Fruit fly (Drosophila melanogaster) whole organism, embryonic: ENCODE results near the gene hob.

Experiments used
- Elba2 ChIP-seq: fragments of 200-800 bp; sonication (Bioruptor generic); optimal IDR thresholded peaks from 3 replicates; lab custom pipeline; 2016; ENCODE audit warnings: missing biosample characterization, missing genetic modification characterization
- Hr3 ChIP-seq: fragments of 200-800 bp; sonication (Bioruptor generic); optimal IDR thresholded peaks from 3 replicates; lab custom pipeline; 2016; ENCODE audit warnings: missing biosample characterization, missing genetic modification characterization

DNA sequence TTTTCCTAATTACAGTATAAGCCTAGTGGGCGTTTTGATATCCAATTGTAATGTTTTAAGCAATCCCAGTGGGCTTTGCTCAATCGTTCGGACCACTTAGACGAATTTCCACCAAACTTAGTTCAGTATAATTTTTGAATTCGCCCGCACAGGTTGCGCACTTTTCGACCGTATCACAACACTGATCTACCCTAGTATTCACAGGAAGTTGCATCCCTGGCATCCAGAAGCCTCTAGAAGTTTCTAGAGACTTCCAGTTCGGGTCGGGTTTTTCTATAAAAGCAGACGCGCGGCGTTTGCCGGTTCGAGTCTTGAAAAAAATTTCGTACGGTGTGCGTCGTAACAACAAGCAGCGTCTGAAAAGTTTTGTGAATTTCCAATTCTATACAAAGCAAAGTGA is 25.8 kb downstream of the hob start, which contains the start of gene Hsp83:
- peak; percentile 73 for TF ChIP-seq Hr3
- TF ChIP-seq Elba2 (GFP tag; lab: Kevin White, UChicago): peak; percentile 68
